Fruit fly (Drosophila melanogaster) whole organism, adult: Measurements from ENCODE around the gene Arp8.

ENCODE experiments used
- CG11617 ChIP-seq: fragments of 200-800 bp; sonication (Bioruptor generic); optimal IDR thresholded peaks from 2 replicates; lab custom pipeline; 2017; ENCODE audit warnings: mild to moderate bottlenecking, missing biosample characterization, missing genetic modification reagents, missing genetic modification characterization
- CG12768 ChIP-seq: fragments of 200-800 bp; sonication (Bioruptor generic); optimal IDR thresholded peaks from 2 replicates; lab custom pipeline; 2017; ENCODE audit warnings: missing biosample characterization, missing genetic modification characterization, mild to moderate bottlenecking, moderate library complexity, missing genetic modification reagents
- CG1620 ChIP-seq: fragments of 200-800 bp; sonication (Bioruptor generic); optimal IDR thresholded peaks from 2 replicates; lab custom pipeline; 2016; ENCODE audit warnings: missing biosample characterization, missing genetic modification characterization
- CG5204 ChIP-seq: fragments of 200-800 bp; sonication (Bioruptor generic); optimal IDR thresholded peaks from 2 replicates; lab custom pipeline; 2016; ENCODE audit warnings: missing biosample characterization, missing genetic modification characterization
- Crg-1 ChIP-seq: fragments of 200-800 bp; sonication (Bioruptor generic); optimal IDR thresholded peaks from 2 replicates; lab custom pipeline; 2016; ENCODE audit warnings: missing biosample characterization, missing genetic modification characterization
- bab1 ChIP-seq: fragments of 200-800 bp; sonication (Bioruptor generic); optimal IDR thresholded peaks from 3 replicates; lab custom pipeline; 2019; ENCODE audit warnings: missing biosample characterization, mild to moderate bottlenecking, missing genetic modification characterization, moderate library complexity
- cnc ChIP-seq, 2 experiments: fragments of >200 bp; optimal IDR thresholded peaks; 2 replicates each; lab custom pipeline; 2017
- tj ChIP-seq: fragments of 200-800 bp; sonication (Bioruptor generic); optimal IDR thresholded peaks from 3 replicates; lab custom pipeline; 2017; ENCODE audit warnings: missing biosample characterization, mild to moderate bottlenecking, missing genetic modification characterization, moderate library complexity
- toe ChIP-seq: fragments of 200-800 bp; sonication (Bioruptor generic); optimal IDR thresholded peaks from 2 replicates; lab custom pipeline; 2016; ENCODE audit warnings: missing biosample characterization, missing genetic modification characterization

dm6 chrX:17852457-17852856, 8.1 kb downstream of the Arp8 start, which contains the start of gene CG32554:
- TF ChIP-seq CG12768 (GFP tag; lab: Kevin White, UChicago) (no peak), bab1 (GFP tag; lab: Kevin White, UChicago) (peak; percentile 6), tj (GFP tag; lab: Kevin White, UChicago) (no peak), cnc (optimal IDR thresholded peaks at IDR 0.05; lab: Kevin White, UChicago) (no peak), CG11617 (GFP tag; lab: Kevin White, UChicago) (no peak), CG5204 (GFP tag; lab: Kevin White, UChicago) (no peak), CG1620 (GFP tag; lab: Kevin White, UChicago) (no peak), Crg-1 (no peak), toe (GFP tag; lab: Kevin White, UChicago) (no peak)
